Worm (Caenorhabditis elegans) whole organism, late embryonic: Measurements from ENCODE around the gene basl-1.

Source experiments
- C08G9.2 ChIP-seq: sonication (generic microtip); optimal IDR thresholded peaks from 2 replicates; lab custom pipeline; 2016; ENCODE audit warnings: mild to moderate bottlenecking, missing genetic modification characterization, moderate library complexity, missing compliant biosample characterization
- C38D4.7 ChIP-seq: fragments of 200-800 bp; sonication (Bioruptor generic); optimal IDR thresholded peaks from 2 replicates; lab custom pipeline; 2018; ENCODE audit warnings: mild to moderate bottlenecking, missing genetic modification characterization, moderate library complexity, missing compliant biosample characterization
- K09A11.1 ChIP-seq: sonication (generic microtip); optimal IDR thresholded peaks from 2 replicates; lab custom pipeline; 2017; ENCODE audit warnings: antibody characterized with exemption, mild to moderate bottlenecking, missing genetic modification characterization, missing compliant biosample characterization; ENCODE audit not compliant: insufficient read depth
- Y22D7AL.16 ChIP-seq: sonication (generic microtip); optimal IDR thresholded peaks from 2 replicates; lab custom pipeline; 2016; ENCODE audit warnings: missing genetic modification characterization, missing compliant biosample characterization
- ahr-1 ChIP-seq: sonication (generic microtip); optimal IDR thresholded peaks from 2 replicates; lab custom pipeline; 2016; ENCODE audit warnings: missing genetic modification characterization, missing compliant biosample characterization
- ceh-14 ChIP-seq: sonication (generic microtip); optimal IDR thresholded peaks from 2 replicates; lab custom pipeline; 2016; ENCODE audit warnings: missing genotype, missing genetic modification characterization, missing compliant biosample characterization
- ceh-24 ChIP-seq: sonication (generic microtip); optimal IDR thresholded peaks from 2 replicates; lab custom pipeline; 2016; ENCODE audit warnings: mild to moderate bottlenecking, missing genetic modification characterization, missing compliant biosample characterization
- ceh-31 ChIP-seq: sonication (generic microtip); optimal IDR thresholded peaks from 2 replicates; lab custom pipeline; 2016; ENCODE audit warnings: missing genetic modification characterization, missing compliant biosample characterization
- ceh-34 ChIP-seq: sonication (generic microtip); optimal IDR thresholded peaks from 2 replicates; lab custom pipeline; 2016; ENCODE audit warnings: mild to moderate bottlenecking, missing genetic modification characterization, missing compliant biosample characterization
- ceh-45 ChIP-seq: fragments of 200-800 bp; sonication (Bioruptor generic); IDR thresholded peaks from 2 replicates; pipeline ENCODE4 v1.3.6; 2022; ENCODE audit warnings: missing genetic modification reagents, missing genetic modification characterization, missing compliant biosample characterization
- ceh-48 ChIP-seq: sonication (generic microtip); optimal IDR thresholded peaks from 2 replicates; lab custom pipeline; 2016; ENCODE audit warnings: missing genetic modification characterization, inconsistent platforms, missing compliant biosample characterization
- che-1 ChIP-seq: sonication (generic microtip); optimal IDR thresholded peaks from 2 replicates; lab custom pipeline; 2016; ENCODE audit warnings: mild to moderate bottlenecking, missing genetic modification characterization, missing compliant biosample characterization
- dve-1 ChIP-seq: sonication (generic microtip); optimal IDR thresholded peaks from 2 replicates; lab custom pipeline; 2017; ENCODE audit warnings: antibody characterized with exemption, mild to moderate bottlenecking, missing genetic modification characterization, missing compliant biosample characterization
- elt-2 ChIP-seq: sonication (generic microtip); optimal IDR thresholded peaks from 2 replicates; lab custom pipeline; 2016; ENCODE audit warnings: missing genetic modification reagents, missing genetic modification characterization, missing compliant biosample characterization
- elt-4 ChIP-seq: sonication (generic microtip); optimal IDR thresholded peaks from 2 replicates; lab custom pipeline; 2016; ENCODE audit warnings: missing genetic modification characterization, missing compliant biosample characterization
- ets-4 ChIP-seq: sonication (generic microtip); optimal IDR thresholded peaks from 2 replicates; lab custom pipeline; 2016; ENCODE audit warnings: missing genetic modification characterization, missing compliant biosample characterization
- eyg-1 ChIP-seq: sonication (generic microtip); optimal IDR thresholded peaks from 2 replicates; lab custom pipeline; 2016; ENCODE audit warnings: missing genotype, missing genetic modification characterization, missing compliant biosample characterization
- fax-1 ChIP-seq: sonication (generic microtip); optimal IDR thresholded peaks from 2 replicates; lab custom pipeline; 2016; ENCODE audit warnings: missing genotype, missing genetic modification characterization, missing compliant biosample characterization
- fkh-10 ChIP-seq: fragments of 150-350 bp; optimal IDR thresholded peaks from 2 replicates; lab custom pipeline; 2014; ENCODE audit warnings: missing biosample characterization, missing genetic modification reagents, missing genetic modification characterization
- fkh-6 ChIP-seq: sonication (generic microtip); optimal IDR thresholded peaks from 2 replicates; lab custom pipeline; 2016; ENCODE audit warnings: missing genetic modification characterization, missing compliant biosample characterization
- hlh-13 ChIP-seq: fragments of 200-800 bp; sonication (Bioruptor generic); optimal IDR thresholded peaks from 2 replicates; lab custom pipeline; 2018; ENCODE audit warnings: mild to moderate bottlenecking, missing genetic modification characterization, missing compliant biosample characterization
- hlh-15 ChIP-seq: sonication (generic microtip); optimal IDR thresholded peaks from 2 replicates; lab custom pipeline; 2016; ENCODE audit warnings: missing genetic modification characterization, missing compliant biosample characterization
- madf-2 ChIP-seq: sonication (generic microtip); optimal IDR thresholded peaks from 2 replicates; lab custom pipeline; 2017; ENCODE audit warnings: missing genetic modification characterization, missing compliant biosample characterization
- mec-3 ChIP-seq: sonication (generic microtip); optimal IDR thresholded peaks from 2 replicates; lab custom pipeline; 2016; ENCODE audit warnings: borderline replicate concordance, missing genetic modification characterization, missing compliant biosample characterization
- nfya-1 ChIP-seq: sonication (generic microtip); optimal IDR thresholded peaks from 2 replicates; lab custom pipeline; 2017; ENCODE audit warnings: missing genetic modification characterization, mild to moderate bottlenecking, missing compliant biosample characterization, antibody characterized with exemption, moderate library complexity
- npax-4 ChIP-seq: sonication (generic microtip); optimal IDR thresholded peaks from 2 replicates; lab custom pipeline; 2016; ENCODE audit warnings: missing genetic modification characterization, missing compliant biosample characterization
- pag-3 ChIP-seq: sonication (generic microtip); optimal IDR thresholded peaks from 2 replicates; lab custom pipeline; 2016; ENCODE audit warnings: missing compliant biosample characterization, missing genetic modification characterization, borderline replicate concordance
- pat-9 ChIP-seq: fragments of 200-800 bp; sonication (Bioruptor generic); optimal IDR thresholded peaks from 2 replicates; lab custom pipeline; 2018; ENCODE audit warnings: mild to moderate bottlenecking, missing genetic modification characterization, moderate library complexity, missing compliant biosample characterization
- pax-1 ChIP-seq: fragments of 150-350 bp; optimal IDR thresholded peaks from 2 replicates; lab custom pipeline; 2014; ENCODE audit warnings: missing biosample characterization, missing genetic modification characterization
- pha-4 ChIP-seq: fragments of 150-350 bp; optimal IDR thresholded peaks from 2 replicates; lab custom pipeline; 2018; ENCODE audit warnings: missing biosample characterization, missing genetic modification reagents, missing genetic modification characterization
- pros-1 ChIP-seq: fragments of 150-350 bp; optimal IDR thresholded peaks from 2 replicates; lab custom pipeline; 2014; ENCODE audit warnings: missing biosample characterization, missing genetic modification reagents, missing genetic modification characterization
- ref-2 ChIP-seq: sonication (generic microtip); optimal IDR thresholded peaks from 2 replicates; lab custom pipeline; 2016; ENCODE audit warnings: missing genetic modification characterization, missing compliant biosample characterization
- rnt-1 ChIP-seq: sonication (generic microtip); optimal IDR thresholded peaks from 2 replicates; lab custom pipeline; 2016; ENCODE audit warnings: missing genetic modification characterization, missing compliant biosample characterization
- sdc-2 ChIP-seq: sonication (generic microtip); optimal IDR thresholded peaks from 2 replicates; lab custom pipeline; 2016; ENCODE audit warnings: missing genotype, missing genetic modification characterization, missing compliant biosample characterization
- sox-2 ChIP-seq: fragments of 200-800 bp; sonication (Bioruptor generic); IDR thresholded peaks from 2 replicates; pipeline ENCODE4 v1.3.6; 2022; ENCODE audit warnings: missing genetic modification reagents, missing genetic modification characterization, missing compliant biosample characterization
- tbx-2 ChIP-seq: sonication (generic microtip); optimal IDR thresholded peaks from 2 replicates; lab custom pipeline; 2016; ENCODE audit warnings: missing genetic modification characterization, missing compliant biosample characterization
- unc-55 ChIP-seq: sonication (generic microtip); optimal IDR thresholded peaks from 2 replicates; lab custom pipeline; 2017; ENCODE audit warnings: missing biosample characterization, missing genetic modification reagents, missing genetic modification characterization
- unc-86 ChIP-seq: sonication (generic microtip); optimal IDR thresholded peaks from 2 replicates; lab custom pipeline; 2016; ENCODE audit warnings: missing genetic modification characterization, missing compliant biosample characterization
- zip-5 ChIP-seq: sonication (generic microtip); optimal IDR thresholded peaks from 2 replicates; lab custom pipeline; 2016; ENCODE audit warnings: missing genetic modification characterization, missing compliant biosample characterization

The basl-1 gene

ce11 chrIII:5588746-5589145, 26.0 kb upstream of the basl-1 start:
- no peak for TF ChIP-seq ceh-14 (tag; lab: Kevin White, UChicago)
- no peak for TF ChIP-seq C38D4.7 (GFP tag; lab: Kevin White, UChicago)
- TF ChIP-seq ceh-48: no peak
- no peak for TF ChIP-seq hlh-15 (tag; lab: Kevin White, UChicago)
- TF ChIP-seq pat-9 (tag; lab: Kevin White, UChicago): no peak
- no peak for TF ChIP-seq fkh-10 (GFP tag; lab: Kevin White, UChicago)
- TF ChIP-seq unc-86 (tag; lab: Kevin White, UChicago): no peak
- no peak for TF ChIP-seq dve-1 (tag; lab: Kevin White, UChicago)
- TF ChIP-seq, all 69 proteins: peak for 0

- TF ChIP-seq tbx-2 (tag; lab: Kevin White, UChicago) (peak; percentile 10), ceh-24 (tag; lab: Kevin White, UChicago) (no peak), nfya-1 (tag; lab: Kevin White, UChicago) (peak; percentile 29), ceh-31 (tag; lab: Kevin White, UChicago) (peak; percentile 37), ahr-1 (tag; lab: Kevin White, UChicago) (no peak), unc-55 (GFP tag; lab: Kevin White, UChicago) (peak; percentile 1)
- TF ChIP-seq, all 69 proteins: peak for 4
Observed at ce11 chrIII:5591668-5592149, 23.0 kb upstream of the basl-1 start, which contains the start of the genes ddx-15 and ucr-1. ddx-15 (minus strand) TSS chrIII:5591718. ucr-1 (plus strand) TSS chrIII:5592135.

ce11 chrIII:5594350-5594749, 20.4 kb upstream of the basl-1 start:
- no peak for TF ChIP-seq che-1 (tag; lab: Kevin White, UChicago)
- peak; percentile 42 for TF ChIP-seq nfya-1 (tag; lab: Kevin White, UChicago)
- TF ChIP-seq, all 69 proteins: peak for 1

ce11 chrIII:5595445-5595844, 19.3 kb upstream of the basl-1 start, which contains the start of gene ced-6:
ced-6 (plus strand) TSS chrIII:5595771.
- TF ChIP-seq pha-4 (tag; lab: Kevin White, UChicago): no peak
- no peak for TF ChIP-seq eyg-1 (tag; lab: Kevin White, UChicago)
- TF ChIP-seq mec-3: no peak
- no peak for TF ChIP-seq ref-2 (tag; lab: Kevin White, UChicago)
- no peak for TF ChIP-seq unc-55 (GFP tag; lab: Kevin White, UChicago)
- TF ChIP-seq sox-2 (GFP tag; lab: Robert Waterston, UW): no peak
- TF ChIP-seq ceh-45 (GFP tag; lab: Robert Waterston, UW): no peak
- TF ChIP-seq ceh-34 (tag; lab: Kevin White, UChicago): no peak

ce11 chrIII:5599958-5600357, 14.8 kb upstream of the basl-1 start, which contains the start of gene wdr-37:
wdr-37 (minus strand) TSS chrIII:5600058.
- TF ChIP-seq C08G9.2 (tag; lab: Kevin White, UChicago) (no peak), ceh-34 (tag; lab: Kevin White, UChicago) (no peak), Y22D7AL.16 (tag; lab: Kevin White, UChicago) (no peak), ceh-31 (tag; lab: Kevin White, UChicago) (no peak), ceh-14 (tag; lab: Kevin White, UChicago) (no peak), rnt-1 (tag; lab: Kevin White, UChicago) (no peak), nfya-1 (tag; lab: Kevin White, UChicago) (no peak), madf-2 (tag; lab: Kevin White, UChicago) (no peak), pax-1 (tag; lab: Kevin White, UChicago) (no peak), fax-1 (tag; lab: Kevin White, UChicago) (no peak)
- TF ChIP-seq, all 69 proteins: peak for 0

- TF ChIP-seq ets-4 (peak; percentile 85), sox-2 (GFP tag; lab: Robert Waterston, UW) (peak; percentile 88), pha-4 (tag; lab: Kevin White, UChicago) (no peak), elt-4 (tag; lab: Kevin White, UChicago) (no peak), pros-1 (tag; lab: Kevin White, UChicago) (peak; percentile 19), eyg-1 (tag; lab: Kevin White, UChicago) (peak; percentile 91), che-1 (tag; lab: Kevin White, UChicago) (peak; percentile 90), sdc-2 (tag; lab: Kevin White, UChicago) (peak; percentile 87), fkh-6 (tag; lab: Kevin White, UChicago) (peak; percentile 91), ceh-34 (tag; lab: Kevin White, UChicago) (peak; percentile 88), npax-4 (tag; lab: Kevin White, UChicago) (peak; percentile 85), elt-2 (tag; lab: Kevin White, UChicago) (peak; percentile 95), K09A11.1 (tag; lab: Kevin White, UChicago) (peak; percentile 87), fkh-10 (GFP tag; lab: Kevin White, UChicago) (no peak), pag-3 (tag; lab: Kevin White, UChicago) (no peak), ceh-14 (tag; lab: Kevin White, UChicago) (peak; percentile 84), ceh-24 (tag; lab: Kevin White, UChicago) (peak; percentile 80), ceh-45 (GFP tag; lab: Robert Waterston, UW) (peak; percentile 93), zip-5 (tag; lab: Kevin White, UChicago) (peak; percentile 77), hlh-13 (GFP tag; lab: Kevin White, UChicago) (peak; percentile 89), pax-1 (tag; lab: Kevin White, UChicago) (no peak), unc-55 (GFP tag; lab: Kevin White, UChicago) (no peak)
Observed at ce11 chrIII:5601999-5602398, 12.7 kb upstream of the basl-1 start.
